Worm (Caenorhabditis elegans) whole organism, mixed stage, embryonic: ENCODE results near the gene fsn-1.

Experiments
- mab-5 ChIP-seq: fragments of 150-350 bp; optimal IDR thresholded peaks from 2 replicates; lab custom pipeline; 2014; ENCODE audit warnings: missing biosample characterization, missing genetic modification characterization
- nhr-237 ChIP-seq: fragments of 150-350 bp; optimal IDR thresholded peaks from 2 replicates; lab custom pipeline; 2014; ENCODE audit warnings: missing biosample characterization, missing genetic modification characterization
- ztf-11 ChIP-seq: fragments of 150-350 bp; optimal IDR thresholded peaks from 2 replicates; lab custom pipeline; 2014; ENCODE audit warnings: missing biosample characterization, missing genetic modification characterization

ce11 chrIII:4962886-4963285, 25.8 kb downstream of the fsn-1 start, which contains the start of gene C27F2.9:
- no peak for TF ChIP-seq ztf-11 (tag; lab: Kevin White, UChicago)
- no peak for TF ChIP-seq mab-5 (tag; lab: Kevin White, UChicago)
- peak; percentile 73 for TF ChIP-seq nhr-237
